Fruit fly (Drosophila melanogaster): ENCODE results near the gene NHP2.

The NHP2 gene

dm6 chr3L:14780187-14780586, 21.8 kb downstream of the NHP2 start (continued):
- no peak for TF ChIP-seq bbx (GFP tag; IDR thresholded peaks at IDR 0.05; ENCODE audit: partially characterized antibody)
- TF ChIP-seq z (GFP tag; IDR thresholded peaks at IDR 0.05), result 0 out of 3 replicates have a peak, but pooled peaks have one; percentile 12
- TF ChIP-seq CG17328 (GFP tag; IDR thresholded peaks at IDR 0.05), result 0 out of 2 replicates have a peak, but pooled peaks have one; percentile 21
- no peak for TF ChIP-seq CG10366 (GFP tag; IDR thresholded peaks at IDR 0.05)
- no peak for TF ChIP-seq CG12299 (tag; optimal IDR thresholded peaks at IDR 0.05)
- peak; percentile 50 for TF ChIP-seq CG9727 (GFP tag; optimal IDR thresholded peaks at IDR 0.05)
- no peak for TF ChIP-seq Nf-YB (GFP tag; optimal IDR thresholded peaks at IDR 0.05)
- TF ChIP-seq CG6654 (GFP tag; optimal IDR thresholded peaks at IDR 0.05), result no peak
- no peak for TF ChIP-seq TFAM (GFP tag; optimal IDR thresholded peaks at IDR 0.05)
- no peak for TF ChIP-seq klu (GFP tag; IDR thresholded peaks at IDR 0.05)
- no peak for TF ChIP-seq CG7839 (tag; optimal IDR thresholded peaks at IDR 0.05)
- no peak for TF ChIP-seq CG6272 (GFP tag; IDR thresholded peaks at IDR 0.05)
- TF ChIP-seq pho (GFP tag; optimal IDR thresholded peaks at IDR 0.05), result no peak
- TF ChIP-seq D19A (tag; optimal IDR thresholded peaks at IDR 0.05), result peak; percentile 12
- TF ChIP-seq CG2875 (GFP tag; optimal IDR thresholded peaks at IDR 0.05), result peak; percentile 38
- TF ChIP-seq lilli (GFP tag; optimal IDR thresholded peaks at IDR 0.05), result peak; percentile 6
- TF ChIP-seq hth (optimal IDR thresholded peaks at IDR 0.05), result no peak
- TF ChIP-seq zen (tag; optimal IDR thresholded peaks at IDR 0.05), result no peak
- TF ChIP-seq pzg (GFP tag; optimal IDR thresholded peaks at IDR 0.05), result no peak
- peak; percentile 47 for TF ChIP-seq CG10431 (GFP tag; optimal IDR thresholded peaks at IDR 0.05)
- no peak for TF ChIP-seq dimm (GFP tag; IDR thresholded peaks at IDR 0.05)
- 0 out of 4 replicates have a peak, but pooled peaks have one; percentile 17 for TF ChIP-seq chinmo (GFP tag; IDR thresholded peaks at IDR 0.05; ENCODE audit: partially characterized antibody)
- no peak for TF ChIP-seq Eip74EF (GFP tag; optimal IDR thresholded peaks at IDR 0.05)
- TF ChIP-seq Optix (GFP tag; IDR thresholded peaks at IDR 0.05), result no peak
- peak; percentile 64 for TF ChIP-seq CG13296 (GFP tag; optimal IDR thresholded peaks at IDR 0.05)
- TF ChIP-seq CG5245 (GFP tag; optimal IDR thresholded peaks at IDR 0.05), result no peak
- no peak for TF ChIP-seq CG9797 (GFP tag; optimal IDR thresholded peaks at IDR 0.05)
- TF ChIP-seq CG2202 (tag; optimal IDR thresholded peaks at IDR 0.05), result peak; percentile 59
- TF ChIP-seq CG3838 (GFP tag; optimal IDR thresholded peaks at IDR 0.05), result peak; percentile 46
- TF ChIP-seq Asciz (GFP tag; optimal IDR thresholded peaks at IDR 0.05), result peak; percentile 29
- no peak for TF ChIP-seq CG8765 (GFP tag; IDR thresholded peaks at IDR 0.05)
- TF ChIP-seq CG3407 (GFP tag; optimal IDR thresholded peaks at IDR 0.05), result peak; percentile 76
- no peak for TF ChIP-seq psq (GFP tag; optimal IDR thresholded peaks at IDR 0.05)
- peak; percentile 10 for TF ChIP-seq CG33213 (GFP tag; optimal IDR thresholded peaks at IDR 0.05)
- no peak for TF ChIP-seq CG3163 (GFP tag; optimal IDR thresholded peaks at IDR 0.05)
- peak; percentile 64 for TF ChIP-seq CG6813 (GFP tag; optimal IDR thresholded peaks at IDR 0.05)
- no peak for TF ChIP-seq CG12391 (tag; optimal IDR thresholded peaks at IDR 0.05)
- TF ChIP-seq Hey (tag; optimal IDR thresholded peaks at IDR 0.05), result peak; percentile 38
- TF ChIP-seq crc (GFP tag; optimal IDR thresholded peaks at IDR 0.05), result no peak
- no peak for TF ChIP-seq ase (GFP tag; IDR thresholded peaks at IDR 0.05)
- no peak for TF ChIP-seq crol (GFP tag; IDR thresholded peaks at IDR 0.05)
- no peak for TF ChIP-seq Dll (GFP tag; IDR thresholded peaks at IDR 0.05; ENCODE audit: partially characterized antibody)
- TF ChIP-seq CG4404 (GFP tag; IDR thresholded peaks at IDR 0.05), result no peak
- TF ChIP-seq Aef1 (GFP tag; IDR thresholded peaks at IDR 0.05), result no peak
- TF ChIP-seq GATAe (GFP tag; conservative IDR thresholded peaks at IDR 0.05), result no peak
- no peak for TF ChIP-seq CG31224 (GFP tag; IDR thresholded peaks at IDR 0.05)
- peak; percentile 51 for TF ChIP-seq CG2678 (tag; optimal IDR thresholded peaks at IDR 0.05)
- peak; percentile 20 for TF ChIP-seq Blimp-1 (GFP tag; optimal IDR thresholded peaks at IDR 0.05)
- TF ChIP-seq CG18262 (tag; optimal IDR thresholded peaks at IDR 0.05), result no peak
- TF ChIP-seq sqz (GFP tag; optimal IDR thresholded peaks at IDR 0.05), result no peak
- peak; percentile 87 for TF ChIP-seq sens (GFP tag)

All from whole organism, embryonic.